Worm (Caenorhabditis elegans): ENCODE data around the gene abu-13.

The abu-13 gene

DNA sequence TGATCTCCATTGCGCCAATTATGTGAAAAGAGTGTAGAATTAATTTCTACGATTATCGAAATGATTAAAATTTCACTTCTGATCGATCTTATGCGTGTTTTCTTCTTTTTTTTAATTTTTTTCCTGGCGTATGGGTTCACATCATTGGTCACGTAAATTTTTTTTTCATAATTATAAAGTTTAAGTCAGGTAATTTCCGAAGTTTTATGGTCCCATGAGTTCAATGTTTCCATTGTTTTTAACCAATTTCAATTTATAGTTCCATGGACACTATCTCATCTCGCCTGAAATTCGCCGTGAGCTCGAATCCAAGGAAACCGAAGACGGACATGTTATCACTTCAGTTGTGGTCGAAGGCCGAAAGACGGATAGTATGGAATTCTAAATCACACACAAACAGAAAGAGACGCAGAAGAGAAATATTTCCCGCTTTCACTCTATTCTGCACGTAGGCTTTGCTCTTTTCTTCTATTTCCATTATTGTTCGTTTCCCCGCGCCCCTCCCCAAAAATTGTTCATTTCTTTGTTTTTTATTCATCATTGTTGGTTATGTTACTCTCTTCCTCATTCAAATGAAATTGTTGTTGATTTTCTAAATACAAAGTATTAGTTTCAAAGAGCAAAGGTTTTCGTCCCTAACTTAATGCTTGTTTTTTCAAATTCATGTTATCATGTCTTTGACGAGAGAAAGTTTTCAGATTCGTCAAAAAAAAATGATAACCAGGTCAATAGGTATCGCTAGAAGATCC lies 10.3 kb downstream of the abu-13 start, which contains the start of the genes F57B9.8 and coq-2:
Gene F57B9.8 (minus strand): TSS at position 51 of the 749 bp plus-strand sequence.
Gene coq-2 (plus strand): TSS at position 699 of the 749 bp plus-strand sequence.
- TF ChIP-seq lin-13 (GFP tag; optimal IDR thresholded peaks at IDR 0.05) (no peak), nhr-12 (tag; optimal IDR thresholded peaks at IDR 0.05) (no peak), unc-30 (tag; optimal IDR thresholded peaks at IDR 0.05) (no peak), hpl-2 (GFP tag; optimal IDR thresholded peaks at IDR 0.05) (no peak), dsc-1 (tag; optimal IDR thresholded peaks at IDR 0.05) (no peak), nhr-20 (tag; optimal IDR thresholded peaks at IDR 0.05) (no peak), nhr-47 (tag; optimal IDR thresholded peaks at IDR 0.05) (no peak), skn-1 (tag; optimal IDR thresholded peaks at IDR 0.05) (no peak), unc-62 (GFP tag; optimal IDR thresholded peaks at IDR 0.05) (no peak), Y116A8C.19 (tag; optimal IDR thresholded peaks at IDR 0.05; ENCODE audit: borderline replicate concordance) (no peak), efl-1 (optimal IDR thresholded peaks at IDR 0.05) (no peak), efl-1 (GFP tag; optimal IDR thresholded peaks at IDR 0.05 in 1 of 2) (no peak), pax-3 (tag; optimal IDR thresholded peaks at IDR 0.05) (no peak), nhr-71 (tag; optimal IDR thresholded peaks at IDR 0.05) (no peak), lin-14 (GFP tag; optimal IDR thresholded peaks at IDR 0.05) (no peak)

DNA sequence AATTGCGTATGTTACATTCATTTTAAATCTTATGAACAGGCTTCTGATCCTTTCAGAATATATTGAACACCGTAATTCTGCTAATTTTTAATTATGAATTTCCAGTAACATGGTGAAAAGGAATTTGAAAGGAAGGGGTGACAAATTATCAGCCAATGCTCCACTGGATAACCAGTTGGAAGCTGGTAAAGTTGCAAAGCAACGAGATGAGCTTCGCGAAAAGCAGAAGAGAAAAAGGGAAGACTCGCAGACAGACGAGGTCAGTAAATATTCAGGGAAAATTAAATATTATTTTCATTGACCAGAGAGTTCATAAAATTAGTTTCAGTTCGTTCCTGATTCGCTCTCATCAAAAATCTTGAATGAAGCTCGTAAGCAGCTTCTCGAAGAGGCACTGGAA lies 13.8 kb downstream of the abu-13 start, which contains the start of gene byn-1:
Gene byn-1 (plus strand): TSS at position 106 of the 400 bp plus-strand sequence.
- TF ChIP-seq hpl-2 (GFP tag; optimal IDR thresholded peaks at IDR 0.05) (no peak), C16A3.4 (tag; optimal IDR thresholded peaks at IDR 0.05) (no peak), nhr-28 (tag; optimal IDR thresholded peaks at IDR 0.05) (no peak), nhr-84 (tag; optimal IDR thresholded peaks at IDR 0.05) (no peak), lsy-2 (tag; optimal IDR thresholded peaks at IDR 0.05) (peak in 1 of 2 experiments; percentile 18)

DNA sequence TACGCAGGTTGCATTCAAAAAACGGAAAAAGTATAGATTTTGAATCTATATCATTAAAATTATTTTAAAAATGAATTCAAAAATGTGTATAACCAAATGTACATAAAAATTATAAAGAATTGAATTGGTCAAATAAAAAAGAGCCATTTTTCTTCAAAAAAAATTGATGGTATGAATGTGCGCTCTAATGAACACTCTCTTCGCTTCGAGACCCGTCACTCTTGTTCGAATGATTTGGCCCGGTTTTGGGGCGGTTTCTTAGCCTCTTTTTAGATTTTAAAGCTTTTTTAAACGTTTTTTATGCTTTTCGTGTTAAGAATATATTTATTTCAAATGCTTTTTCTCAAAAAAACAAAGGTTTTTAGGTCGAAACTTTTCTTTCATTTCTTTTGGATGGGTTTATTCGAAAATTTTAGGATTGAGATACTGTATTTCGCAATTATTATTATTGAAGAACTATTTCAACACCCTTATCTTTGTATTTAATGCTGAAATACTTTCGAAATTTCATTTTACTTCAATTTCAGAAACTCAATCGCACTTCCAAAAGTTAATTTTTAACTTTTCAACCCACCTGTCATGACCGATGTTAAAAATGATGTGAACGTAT lies 16.0 kb downstream of the abu-13 start, which contains the start of gene inf-1:
Gene inf-1 (plus strand): TSS at position 577 of the 610 bp plus-strand sequence.
- TF ChIP-seq blmp-1 (tag; optimal IDR thresholded peaks at IDR 0.05), result no peak
- no peak for TF ChIP-seq egl-13 (tag; optimal IDR thresholded peaks at IDR 0.05)
- no peak for TF ChIP-seq nhr-28 (tag; optimal IDR thresholded peaks at IDR 0.05)
- no peak for TF ChIP-seq sptf-1 (tag; optimal IDR thresholded peaks at IDR 0.05)
- no peak for TF ChIP-seq grh-1 (GFP tag; IDR thresholded peaks at IDR 0.05)
- no peak for TF ChIP-seq pag-3 (tag; optimal IDR thresholded peaks at IDR 0.05; ENCODE audit: borderline replicate concordance, insufficient read depth)
- TF ChIP-seq ztf-11 (tag; optimal IDR thresholded peaks at IDR 0.05), result no peak
- peak; percentile 18 for TF ChIP-seq nhr-47 (tag; optimal IDR thresholded peaks at IDR 0.05)
- peak; percentile 34 for TF ChIP-seq nhr-20 (tag; optimal IDR thresholded peaks at IDR 0.05)
- TF ChIP-seq F16B12.6 (tag; optimal IDR thresholded peaks at IDR 0.05), result peak; percentile 16
- peak in 2 of 6 experiments; percentile 19 to 46 for TF ChIP-seq elt-3 (tag; optimal IDR thresholded peaks at IDR 0.05)
- TF ChIP-seq ets-5 (GFP tag; IDR thresholded peaks at IDR 0.05), result no peak
- TF ChIP-seq zip-4 (GFP tag; optimal IDR thresholded peaks at IDR 0.05), result no peak
- no peak for TF ChIP-seq zag-1 (tag; optimal IDR thresholded peaks at IDR 0.05)
- no peak for TF ChIP-seq pqm-1 (tag; optimal IDR thresholded peaks at IDR 0.05)
- peak; percentile 48 for TF ChIP-seq skn-1 (tag; optimal IDR thresholded peaks at IDR 0.05)
- no peak for TF ChIP-seq mab-9 (GFP tag; IDR thresholded peaks at IDR 0.05)
- no peak for TF ChIP-seq ceh-90 (tag; optimal IDR thresholded peaks at IDR 0.05)
- TF ChIP-seq nhr-19 (GFP tag; conservative IDR thresholded peaks at IDR 0.05), result no peak
- no peak for TF ChIP-seq nhr-84 (tag; optimal IDR thresholded peaks at IDR 0.05)
- no peak for TF ChIP-seq unc-30 (tag; optimal IDR thresholded peaks at IDR 0.05)
- no peak for TF ChIP-seq unc-98 (GFP tag; IDR thresholded peaks at IDR 0.05)
- TF ChIP-seq rnt-1 (tag; optimal IDR thresholded peaks at IDR 0.05), result peak; percentile 29
- no peak for TF ChIP-seq ama-1 (optimal IDR thresholded peaks at IDR 0.05)
- TF ChIP-seq nhr-77 (tag; optimal IDR thresholded peaks at IDR 0.05), result no peak
- no peak for TF ChIP-seq ceh-8 (GFP tag; optimal IDR thresholded peaks at IDR 0.05)
- peak; percentile 41 to 77 (median 61) for TF ChIP-seq dpl-1 (GFP tag; optimal IDR thresholded peaks at IDR 0.05)
- no peak for TF ChIP-seq elt-2 (tag; optimal IDR thresholded peaks at IDR 0.05)
- TF ChIP-seq efl-3 (GFP tag; optimal IDR thresholded peaks at IDR 0.05), result no peak
- no peak for TF ChIP-seq vab-15 (tag; optimal IDR thresholded peaks at IDR 0.05)
- TF ChIP-seq aly-2 (tag; optimal IDR thresholded peaks at IDR 0.05), result no peak
- TF ChIP-seq nhr-11 (tag; optimal IDR thresholded peaks at IDR 0.05), result no peak
- TF ChIP-seq sox-4 (tag; optimal IDR thresholded peaks at IDR 0.05), result no peak
- TF ChIP-seq hlh-17 (GFP tag; optimal IDR thresholded peaks at IDR 0.05; ENCODE audit: borderline replicate concordance), result no peak

Data from whole organism, L1 larva.